Fruit fly (Drosophila melanogaster) whole organism, embryonic: ENCODE measurements around the gene CG2931.

Source experiments
- Blimp-1 ChIP-seq: fragments of 200-800 bp; sonication (Bioruptor generic); optimal IDR thresholded peaks from 3 replicates; lab custom pipeline; 2018; ENCODE audit warnings: missing biosample characterization, missing genetic modification characterization, mild to moderate bottlenecking, moderate library complexity, missing genetic modification reagents
- CG10274 ChIP-seq: fragments of 200-800 bp; sonication (Bioruptor generic); optimal IDR thresholded peaks from 3 replicates; lab custom pipeline; 2017; ENCODE audit warnings: missing biosample characterization, mild to moderate bottlenecking, missing genetic modification characterization
- CG10431 ChIP-seq: fragments of 200-800 bp; sonication (Bioruptor generic); optimal IDR thresholded peaks from 3 replicates; lab custom pipeline; 2018; ENCODE audit warnings: missing biosample characterization, mild to moderate bottlenecking, missing genetic modification characterization
- CG10462 ChIP-seq: fragments of 200-800 bp; sonication (Bioruptor generic); optimal IDR thresholded peaks from 2 replicates; lab custom pipeline; 2016; ENCODE audit warnings: missing biosample characterization, missing genetic modification characterization
- CG11398 ChIP-seq: fragments of 200-800 bp; sonication (Bioruptor generic); optimal IDR thresholded peaks from 2 replicates; lab custom pipeline; 2016; ENCODE audit warnings: missing biosample characterization, missing genetic modification characterization
- CG11695 ChIP-seq: fragments of 200-800 bp; sonication (Bioruptor generic); IDR thresholded peaks from 3 replicates; pipeline ENCODE4 v1.3.6; 2022; ENCODE audit warnings: missing biosample characterization, missing genetic modification characterization
- CG12236 ChIP-seq: fragments of 200-800 bp; sonication (Bioruptor generic); optimal IDR thresholded peaks from 2 replicates; lab custom pipeline; 2016; ENCODE audit warnings: missing biosample characterization, missing genetic modification characterization
- CG12391 ChIP-seq: fragments of 200-800 bp; sonication (Bioruptor generic); optimal IDR thresholded peaks from 3 replicates; lab custom pipeline; 2018; ENCODE audit warnings: missing biosample characterization, mild to moderate bottlenecking, missing genetic modification characterization, moderate library complexity
- CG15011 ChIP-seq: fragments of 200-800 bp; sonication (Bioruptor generic); optimal IDR thresholded peaks from 3 replicates; lab custom pipeline; 2018; ENCODE audit warnings: missing biosample characterization, mild to moderate bottlenecking, missing genetic modification characterization
- CG1529 ChIP-seq: fragments of 200-800 bp; sonication (Bioruptor generic); optimal IDR thresholded peaks from 3 replicates; lab custom pipeline; 2018; ENCODE audit warnings: missing biosample characterization, missing genetic modification characterization
- CG15514 ChIP-seq: fragments of 200-800 bp; sonication (Bioruptor generic); optimal IDR thresholded peaks from 3 replicates; lab custom pipeline; 2017; ENCODE audit warnings: missing biosample characterization, missing genetic modification characterization, mild to moderate bottlenecking, moderate library complexity, missing genetic modification reagents
- CG1602 ChIP-seq: fragments of 200-800 bp; sonication (Bioruptor generic); optimal IDR thresholded peaks from 3 replicates; lab custom pipeline; 2016; ENCODE audit warnings: missing biosample characterization, missing genetic modification characterization
- CG1603 ChIP-seq: fragments of 200-800 bp; sonication (Bioruptor generic); optimal IDR thresholded peaks from 2 replicates; lab custom pipeline; 2019; ENCODE audit warnings: missing biosample characterization, mild to moderate bottlenecking, missing genetic modification characterization, moderate library complexity
- CG18011 ChIP-seq: fragments of 200-800 bp; sonication (Bioruptor generic); optimal IDR thresholded peaks from 2 replicates; lab custom pipeline; 2017; ENCODE audit warnings: missing biosample characterization, missing genetic modification characterization, mild to moderate bottlenecking, moderate library complexity, missing genotype
- CG31388 ChIP-seq: fragments of 200-800 bp; sonication (Bioruptor generic); optimal IDR thresholded peaks from 2 replicates; lab custom pipeline; 2016; ENCODE audit warnings: missing biosample characterization, missing genetic modification characterization
- CG34224 ChIP-seq: fragments of 200-800 bp; sonication (Bioruptor generic); IDR thresholded peaks from 3 replicates; pipeline ENCODE4 v1.3.6; 2022; ENCODE audit warnings: missing biosample characterization, missing genetic modification characterization; ENCODE audit not compliant: partially characterized antibody
- CG34422 ChIP-seq: fragments of 200-800 bp; sonication (Bioruptor generic); IDR thresholded peaks from 3 replicates; pipeline ENCODE4 v1.3.6; 2022; ENCODE audit warnings: missing biosample characterization, missing genetic modification characterization
- CG4328 ChIP-seq: fragments of 200-800 bp; sonication (Bioruptor generic); optimal IDR thresholded peaks from 3 replicates; lab custom pipeline; 2017; ENCODE audit warnings: missing biosample characterization, missing genetic modification reagents, missing genetic modification characterization
- CG4707 ChIP-seq: fragments of 200-800 bp; sonication (Bioruptor generic); optimal IDR thresholded peaks from 2 replicates; lab custom pipeline; 2018; ENCODE audit warnings: missing biosample characterization, mild to moderate bottlenecking, missing genetic modification characterization, moderate library complexity
- CG6683 ChIP-seq: fragments of 200-800 bp; sonication (Bioruptor generic); optimal IDR thresholded peaks from 2 replicates; lab custom pipeline; 2017; ENCODE audit warnings: missing biosample characterization, mild to moderate bottlenecking, missing genetic modification characterization, missing genetic modification reagents
- CG7928 ChIP-seq: fragments of 200-800 bp; sonication (Bioruptor generic); optimal IDR thresholded peaks from 2 replicates; lab custom pipeline; 2017; ENCODE audit warnings: missing biosample characterization, mild to moderate bottlenecking, missing genetic modification characterization
- D19A ChIP-seq: fragments of 200-800 bp; optimal IDR thresholded peaks from 3 replicates; lab custom pipeline; 2019; ENCODE audit warnings: missing biosample characterization, mild to moderate bottlenecking, missing genetic modification characterization, moderate library complexity
- Dll ChIP-seq: fragments of 200-800 bp; sonication (Bioruptor generic); IDR thresholded peaks from 4 replicates; pipeline ENCODE4 v1.3.6; 2022; ENCODE audit warnings: missing biosample characterization, missing genetic modification characterization; ENCODE audit not compliant: partially characterized antibody
- Elba2 ChIP-seq: fragments of 200-800 bp; sonication (Bioruptor generic); optimal IDR thresholded peaks from 3 replicates; lab custom pipeline; 2016; ENCODE audit warnings: missing biosample characterization, missing genetic modification characterization
- HHEX ChIP-seq: fragments of 200-800 bp; sonication (Bioruptor generic); optimal IDR thresholded peaks from 3 replicates; lab custom pipeline; 2017; ENCODE audit warnings: missing biosample characterization, mild to moderate bottlenecking, missing genetic modification characterization, missing genetic modification reagents
- Hmr ChIP-seq: fragments of 200-800 bp; sonication (Bioruptor generic); optimal IDR thresholded peaks from 3 replicates; lab custom pipeline; 2017; ENCODE audit warnings: mild to moderate bottlenecking, missing biosample characterization, missing genetic modification reagents, missing genetic modification characterization
- Jarid2 ChIP-seq: fragments of 200-800 bp; sonication (Bioruptor generic); optimal IDR thresholded peaks from 3 replicates; lab custom pipeline; 2017; ENCODE audit warnings: mild to moderate bottlenecking, missing biosample characterization, missing genetic modification reagents, missing genetic modification characterization
- MTF-1 ChIP-seq: fragments of 200-800 bp; sonication (Bioruptor generic); optimal IDR thresholded peaks from 2 replicates; lab custom pipeline; 2018; ENCODE audit warnings: missing biosample characterization, mild to moderate bottlenecking, missing genetic modification characterization, borderline replicate concordance
- Meics ChIP-seq: fragments of 200-800 bp; sonication (Bioruptor generic); optimal IDR thresholded peaks from 2 replicates; lab custom pipeline; 2017; ENCODE audit warnings: missing biosample characterization, mild to moderate bottlenecking, missing genetic modification characterization
- Mes4 ChIP-seq: fragments of 200-800 bp; sonication (Bioruptor generic); optimal IDR thresholded peaks from 2 replicates; lab custom pipeline; 2016; ENCODE audit warnings: missing biosample characterization, missing genetic modification characterization
- Oaz ChIP-seq: fragments of 200-800 bp; sonication (Bioruptor generic); IDR thresholded peaks from 2 replicates; pipeline ENCODE4 v1.3.6; 2022; ENCODE audit warnings: missing biosample characterization, missing genetic modification characterization
- PHDP ChIP-seq: fragments of 200-800 bp; sonication (Bioruptor generic); optimal IDR thresholded peaks from 3 replicates; lab custom pipeline; 2018; ENCODE audit warnings: missing biosample characterization, mild to moderate bottlenecking, missing genetic modification characterization, moderate library complexity
- ash1 ChIP-seq: fragments of 200-800 bp; sonication (Bioruptor generic); optimal IDR thresholded peaks from 2 replicates; lab custom pipeline; 2018; ENCODE audit warnings: missing biosample characterization, mild to moderate bottlenecking, missing genetic modification characterization
- da ChIP-seq: fragments of 200-800 bp; sonication (Bioruptor generic); optimal IDR thresholded peaks from 2 replicates; lab custom pipeline; 2016; ENCODE audit warnings: missing biosample characterization, missing genetic modification characterization
- fd64A ChIP-seq: fragments of 200-800 bp; sonication (Bioruptor generic); optimal IDR thresholded peaks from 3 replicates; lab custom pipeline; 2018; ENCODE audit warnings: missing biosample characterization, mild to moderate bottlenecking, missing genetic modification characterization
- gcm ChIP-seq: fragments of 200-800 bp; sonication (Bioruptor generic); optimal IDR thresholded peaks from 2 replicates; lab custom pipeline; 2019; ENCODE audit warnings: missing biosample characterization, mild to moderate bottlenecking, missing genetic modification characterization, moderate library complexity
- hth ChIP-seq: fragments of >200 bp; optimal IDR thresholded peaks from 2 replicates; lab custom pipeline; 2017; ENCODE audit warnings: inconsistent platforms
- ind ChIP-seq: fragments of 200-800 bp; sonication (Bioruptor generic); optimal IDR thresholded peaks from 3 replicates; lab custom pipeline; 2016; ENCODE audit warnings: missing biosample characterization, missing genetic modification characterization
- jigr1 ChIP-seq: fragments of 200-800 bp; sonication (Bioruptor generic); IDR thresholded peaks from 3 replicates; pipeline ENCODE4 v1.3.6; 2022; ENCODE audit warnings: missing biosample characterization, missing genetic modification characterization
- klu ChIP-seq: fragments of 200-800 bp; sonication (Bioruptor generic); IDR thresholded peaks from 2 replicates; pipeline ENCODE4 v1.3.6; 2022; ENCODE audit warnings: missing biosample characterization, missing genetic modification characterization
- lab ChIP-seq: fragments of 200-800 bp; sonication (Bioruptor generic); optimal IDR thresholded peaks from 3 replicates; lab custom pipeline; 2017; ENCODE audit warnings: missing biosample characterization, missing genetic modification characterization, mild to moderate bottlenecking, moderate library complexity, missing genetic modification reagents
- lilli ChIP-seq: fragments of 200-800 bp; sonication (Bioruptor generic); optimal IDR thresholded peaks from 3 replicates; lab custom pipeline; 2016; ENCODE audit warnings: missing biosample characterization, missing genetic modification characterization
- onecut ChIP-seq: fragments of 200-800 bp; sonication (Bioruptor generic); IDR thresholded peaks from 2 replicates; pipeline ENCODE4 v1.3.6; 2022; ENCODE audit warnings: missing biosample characterization, missing genetic modification characterization
- pho ChIP-seq: fragments of 200-800 bp; sonication (Bioruptor generic); optimal IDR thresholded peaks from 2 replicates; lab custom pipeline; 2016; ENCODE audit warnings: missing biosample characterization, missing genetic modification characterization
- scrt ChIP-seq: fragments of 200-800 bp; sonication (Bioruptor generic); optimal IDR thresholded peaks from 2 replicates; lab custom pipeline; 2018; ENCODE audit warnings: missing biosample characterization, mild to moderate bottlenecking, missing genetic modification characterization, moderate library complexity
- shn ChIP-seq: fragments of 200-800 bp; sonication (Bioruptor generic); optimal IDR thresholded peaks from 3 replicates; lab custom pipeline; 2016; ENCODE audit warnings: missing biosample characterization, missing genetic modification characterization
- sna ChIP-seq: fragments of 200-800 bp; sonication (Bioruptor generic); IDR thresholded peaks from 2 replicates; pipeline ENCODE4 v1.3.6; 2022; ENCODE audit warnings: missing biosample characterization, missing genetic modification characterization; ENCODE audit not compliant: partially characterized antibody
- ssp ChIP-seq: fragments of 200-800 bp; sonication (Bioruptor generic); IDR thresholded peaks from 2 replicates; pipeline ENCODE4 v1.3.6; 2022; ENCODE audit warnings: missing biosample characterization, missing genetic modification characterization
- tgo ChIP-seq: fragments of 200-800 bp; sonication (Bioruptor generic); IDR thresholded peaks from 3 replicates; pipeline ENCODE4 v1.3.6; 2022; ENCODE audit warnings: missing biosample characterization, missing genetic modification characterization
- tx ChIP-seq: fragments of 200-800 bp; sonication (Bioruptor generic); optimal IDR thresholded peaks from 2 replicates; lab custom pipeline; 2016; ENCODE audit warnings: missing biosample characterization, missing genetic modification characterization
- zen ChIP-seq: fragments of 200-800 bp; sonication (Bioruptor generic); optimal IDR thresholded peaks from 3 replicates; lab custom pipeline; 2018; ENCODE audit warnings: missing biosample characterization, mild to moderate bottlenecking, missing genetic modification characterization, moderate library complexity

Gene CG2931

dm6 chr3R:5613114-5613443 lies 44.7 kb upstream of the CG2931 start, which contains the start of gene Atu (continued):
- TF ChIP-seq CG4328 (peak; percentile 18), CG15514 (GFP tag; lab: Kevin White, UChicago) (peak; percentile 71), D19A (tag; lab: Kevin White, UChicago) (peak; percentile 33), da (GFP tag; lab: Kevin White, UChicago) (no peak), CG10431 (GFP tag; lab: Kevin White, UChicago) (no peak), CG1529 (GFP tag; lab: Kevin White, UChicago) (no peak), zen (tag; lab: Kevin White, UChicago) (peak; percentile 26), MTF-1 (no peak), CG10274 (GFP tag; lab: Kevin White, UChicago) (no peak), CG7928 (peak; percentile 51), CG6683 (GFP tag; lab: Kevin White, UChicago) (no peak), klu (no peak), Mes4 (GFP tag; lab: Kevin White, UChicago) (no peak), lab (GFP tag; lab: Kevin White, UChicago) (no peak), CG18011 (no peak), CG31388 (GFP tag; lab: Kevin White, UChicago) (no peak), onecut (GFP tag; lab: Robert Waterston, UW) (peak; percentile 6; the same call in 1 of the 2 replicates), scrt (no peak), Blimp-1 (no peak), fd64A (GFP tag; lab: Kevin White, UChicago) (no peak), CG15011 (GFP tag; lab: Kevin White, UChicago) (no peak), Hmr (GFP tag; lab: Kevin White, UChicago) (peak; percentile 46), CG1603 (tag; lab: Kevin White, UChicago) (peak; percentile 68), CG12236 (GFP tag; lab: Kevin White, UChicago) (no peak), gcm (GFP tag; lab: Kevin White, UChicago) (no peak), Elba2 (no peak), sna (GFP tag; lab: Robert Waterston, UW) (peak; percentile 93), hth (lab: Kevin White, UChicago) (no peak), ind (GFP tag; lab: Kevin White, UChicago) (peak; percentile 43), PHDP (tag; lab: Kevin White, UChicago) (no peak), ssp (GFP tag; lab: Robert Waterston, UW) (no peak), jigr1 (no peak), Jarid2 (no peak), tgo (no peak), Dll (GFP tag; lab: Robert Waterston, UW) (peak; percentile 97), CG12391 (tag; lab: Kevin White, UChicago) (peak; percentile 56), lilli (GFP tag; lab: Kevin White, UChicago) (peak; percentile 48), CG11398 (no peak), CG34422 (peak; percentile 39; the same call in 1 of the 3 replicates), CG4707 (GFP tag; lab: Kevin White, UChicago) (no peak), CG1602 (no peak), CG34224 (GFP tag; lab: Robert Waterston, UW) (peak; percentile 94), CG10462 (GFP tag; lab: Kevin White, UChicago) (no peak), pho (GFP tag; lab: Kevin White, UChicago) (peak; percentile 38), ash1 (GFP tag; lab: Kevin White, UChicago) (no peak), CG11695 (GFP tag; lab: Robert Waterston, UW) (no peak), Oaz (GFP tag; lab: Robert Waterston, UW) (no peak), tx (peak; percentile 12), shn (GFP tag; lab: Kevin White, UChicago) (peak; percentile 54), HHEX (GFP tag; lab: Kevin White, UChicago) (no peak), Meics (GFP tag; lab: Kevin White, UChicago) (peak; percentile 10)
